Worm (Caenorhabditis elegans): ENCODE data around the gene srv-32.

- TF ChIP-seq ama-1 (optimal IDR thresholded peaks at IDR 0.05) (no peak), ztf-11 (tag; optimal IDR thresholded peaks at IDR 0.05) (no peak), nhr-25 (tag; optimal IDR thresholded peaks at IDR 0.05) (no peak), elt-1 (tag; optimal IDR thresholded peaks at IDR 0.05) (no peak), sea-2 (GFP tag; optimal IDR thresholded peaks at IDR 0.05) (no peak), nhr-77 (tag; optimal IDR thresholded peaks at IDR 0.05) (no peak), nhr-11 (tag; optimal IDR thresholded peaks at IDR 0.05) (no peak), fos-1 (tag; optimal IDR thresholded peaks at IDR 0.05) (no peak), nhr-12 (tag; optimal IDR thresholded peaks at IDR 0.05) (no peak), nhr-67 (tag; optimal IDR thresholded peaks at IDR 0.05) (no peak), fkh-10 (GFP tag; optimal IDR thresholded peaks at IDR 0.05) (no peak)
These were observed 16.2 kb upstream of the srv-32 start, which contains the start of gene srv-27 for ce11 chrIV:6298253-6298652.
